Worm (Caenorhabditis elegans) whole organism, L3 larva: Measurements from ENCODE around the gene grsp-2.
"Not testable (repeated sequence)": the region's sequence is repeated elsewhere in the genome, so short reads cannot be mapped to it uniquely, and the experiment has no call there.

Source experiments
- R02D3.7 ChIP-seq: fragments of 150-350 bp; optimal IDR thresholded peaks from 2 replicates; lab custom pipeline; 2014; ENCODE audit warnings: missing biosample characterization, missing genetic modification characterization
- ZK546.5 ChIP-seq: sonication (generic microtip); optimal IDR thresholded peaks from 2 replicates; lab custom pipeline; 2017; ENCODE audit warnings: missing biosample characterization, missing genetic modification characterization
- aly-2 ChIP-seq: fragments of 150-350 bp; optimal IDR thresholded peaks from 2 replicates; lab custom pipeline; 2014; ENCODE audit warnings: missing biosample characterization, missing genetic modification characterization
- ceh-16 ChIP-seq: sonication (generic microtip); optimal IDR thresholded peaks from 2 replicates; lab custom pipeline; 2017; ENCODE audit warnings: missing biosample characterization, missing genetic modification characterization
- ceh-28 ChIP-seq: fragments of 150-350 bp; optimal IDR thresholded peaks from 2 replicates; lab custom pipeline; 2014; ENCODE audit warnings: missing biosample characterization, missing genetic modification reagents, missing genetic modification characterization
- ceh-82 ChIP-seq: fragments of 150-350 bp; optimal IDR thresholded peaks from 2 replicates; lab custom pipeline; 2014; ENCODE audit warnings: missing biosample characterization, missing genetic modification characterization
- daf-12 ChIP-seq: fragments of 150-350 bp; optimal IDR thresholded peaks from 2 replicates; lab custom pipeline; 2014; ENCODE audit warnings: missing biosample characterization, missing genetic modification reagents, missing genetic modification characterization
- egl-27 ChIP-seq: sonication (generic microtip); optimal IDR thresholded peaks from 4 replicates; lab custom pipeline; 2017; ENCODE audit warnings: missing biosample characterization, missing genetic modification reagents, missing genetic modification characterization
- elt-2 ChIP-seq: sonication (generic microtip); optimal IDR thresholded peaks from 2 replicates; lab custom pipeline; 2016; ENCODE audit warnings: missing genetic modification reagents, mild to moderate bottlenecking, missing genetic modification characterization, missing compliant biosample characterization
- eor-1 ChIP-seq, 2 experiments: fragments of 150-350 bp; optimal IDR thresholded peaks; 2 replicates each; lab custom pipeline; 2014 to 2018; ENCODE audit warnings: missing biosample characterization in 2 of 2, missing genetic modification characterization in 2 of 2
- fkh-10 ChIP-seq: sonication (generic microtip); optimal IDR thresholded peaks from 2 replicates; lab custom pipeline; 2017; ENCODE audit warnings: missing biosample characterization, missing genetic modification reagents, missing genetic modification characterization
- fos-1 ChIP-seq: fragments of 150-350 bp; optimal IDR thresholded peaks from 2 replicates; lab custom pipeline; 2014; ENCODE audit warnings: missing biosample characterization, missing genetic modification characterization
- hmg-11 ChIP-seq: sonication (generic microtip); optimal IDR thresholded peaks from 2 replicates; lab custom pipeline; 2016; ENCODE audit warnings: missing genetic modification characterization, missing compliant biosample characterization
- jun-1 ChIP-seq: fragments of 150-350 bp; optimal IDR thresholded peaks from 2 replicates; lab custom pipeline; 2014; ENCODE audit warnings: missing biosample characterization, missing genetic modification reagents, missing genetic modification characterization
- lin-15B ChIP-seq: fragments of 150-350 bp; optimal IDR thresholded peaks from 2 replicates; lab custom pipeline; 2014; ENCODE audit warnings: missing biosample characterization, missing genetic modification characterization
- lin-39 ChIP-seq: fragments of 150-350 bp; optimal IDR thresholded peaks from 2 replicates; lab custom pipeline; 2018; ENCODE audit warnings: missing biosample characterization, missing genetic modification reagents, missing genetic modification characterization
- mdl-1 ChIP-seq: fragments of 150-350 bp; optimal IDR thresholded peaks from 2 replicates; lab custom pipeline; 2014; ENCODE audit warnings: missing biosample characterization, missing genetic modification characterization
- mml-1 ChIP-seq: fragments of 150-350 bp; sonication (generic microtip); optimal IDR thresholded peaks from 3 replicates; lab custom pipeline; 2014; ENCODE audit warnings: missing biosample characterization, missing genetic modification characterization
- nfya-1 ChIP-seq: sonication (generic microtip); optimal IDR thresholded peaks from 2 replicates; lab custom pipeline; 2017; ENCODE audit warnings: missing genetic modification characterization, mild to moderate bottlenecking, missing compliant biosample characterization, antibody characterized with exemption, moderate library complexity; ENCODE audit not compliant: insufficient read depth
- nhr-11 ChIP-seq: fragments of 150-350 bp; optimal IDR thresholded peaks from 2 replicates; lab custom pipeline; 2014; ENCODE audit warnings: missing biosample characterization, missing genetic modification characterization
- nhr-23 ChIP-seq: fragments of 150-350 bp; optimal IDR thresholded peaks from 2 replicates; lab custom pipeline; 2014; ENCODE audit warnings: missing biosample characterization, missing genetic modification reagents, missing genetic modification characterization
- nhr-28 ChIP-seq: fragments of 150-350 bp; optimal IDR thresholded peaks from 2 replicates; lab custom pipeline; 2014; ENCODE audit warnings: missing biosample characterization, missing genetic modification characterization
- nhr-43 ChIP-seq: sonication (generic microtip); optimal IDR thresholded peaks from 2 replicates; lab custom pipeline; 2016; ENCODE audit warnings: mild to moderate bottlenecking, missing genetic modification characterization, missing compliant biosample characterization; ENCODE audit not compliant: poor library complexity, severe bottlenecking
- pha-4 ChIP-seq: fragments of 150-350 bp; optimal IDR thresholded peaks from 2 replicates; lab custom pipeline; 2014; ENCODE audit warnings: missing biosample characterization, missing genetic modification reagents, missing genetic modification characterization
- pqm-1 ChIP-seq: fragments of 150-350 bp; optimal IDR thresholded peaks from 2 replicates; lab custom pipeline; 2017; ENCODE audit warnings: missing biosample characterization, missing genetic modification characterization, inconsistent platforms
- skn-1 ChIP-seq: fragments of 150-350 bp; optimal IDR thresholded peaks from 2 replicates; lab custom pipeline; 2014; ENCODE audit warnings: missing biosample characterization, missing genetic modification characterization
- snpc-4 ChIP-seq: fragments of 150-350 bp; optimal IDR thresholded peaks from 2 replicates; lab custom pipeline; 2014; ENCODE audit warnings: missing biosample characterization, missing genetic modification characterization
- tbx-2 ChIP-seq: sonication (generic microtip); optimal IDR thresholded peaks from 2 replicates; lab custom pipeline; 2016; ENCODE audit warnings: mild to moderate bottlenecking, missing genetic modification characterization, missing compliant biosample characterization
- unc-39 ChIP-seq: sonication (generic microtip); optimal IDR thresholded peaks from 4 replicates; lab custom pipeline; 2017; ENCODE audit warnings: missing biosample characterization, missing genetic modification characterization
- unc-62 ChIP-seq: fragments of 150-350 bp; sonication (generic microtip); optimal IDR thresholded peaks from 4 replicates; lab custom pipeline; 2014; ENCODE audit warnings: missing biosample characterization, missing genetic modification reagents, missing genetic modification characterization
- zag-1 ChIP-seq: fragments of 150-350 bp; optimal IDR thresholded peaks from 2 replicates; lab custom pipeline; 2014; ENCODE audit warnings: missing biosample characterization, missing genetic modification characterization
- ztf-4 ChIP-seq: fragments of 150-350 bp; optimal IDR thresholded peaks from 2 replicates; lab custom pipeline; 2014; ENCODE audit warnings: missing biosample characterization, missing genetic modification characterization

grsp-2 gene

ce11 chrIV:8782172-8782571, 34.0 kb upstream of the grsp-2 start (continued):
- no peak for TF ChIP-seq pqm-1
- TF ChIP-seq elt-2 (tag; lab: Kevin White, UChicago), result peak; percentile 44

- no peak for TF ChIP-seq nfya-1
- TF ChIP-seq mdl-1 (tag; lab: Kevin White, UChicago), result no peak
- TF ChIP-seq unc-39, result no peak
- TF ChIP-seq lin-15B (tag; lab: Kevin White, UChicago), result no peak
- TF ChIP-seq nhr-43, result no peak
- no peak for TF ChIP-seq egl-27 (tag; lab: Kevin White, UChicago)
- no peak for TF ChIP-seq nhr-28 (tag; lab: Kevin White, UChicago)
- TF ChIP-seq daf-12, result no peak
- no peak for TF ChIP-seq ceh-16 (tag; lab: Kevin White, UChicago)
- peak; percentile 1 for TF ChIP-seq ceh-28 (tag; lab: Kevin White, UChicago)
- no peak for TF ChIP-seq skn-1
- no peak for TF ChIP-seq nhr-11 (tag; lab: Kevin White, UChicago)
- peak; percentile 21 for TF ChIP-seq pha-4
- TF ChIP-seq R02D3.7, result no peak
- no peak for TF ChIP-seq jun-1 (tag; lab: Kevin White, UChicago)
These were observed 31.2 kb upstream of the grsp-2 start, which contains the start of gene C33D9.13 for ce11 chrIV:8784855-8785327. TSS of gene C33D9.13 (minus strand) at chrIV:8785277.

ce11 chrIV:8786654-8787053, 29.5 kb upstream of the grsp-2 start, which contains the start of gene C33D9.8:
TSS of gene C33D9.8 (minus strand) at chrIV:8786752.
- TF ChIP-seq lin-39 (tag; lab: Kevin White, UChicago), result no peak
- no peak for TF ChIP-seq nhr-23
- no peak for TF ChIP-seq zag-1
- peak; percentile 7 for TF ChIP-seq nfya-1
- peak; percentile 30 for TF ChIP-seq pha-4

- not testable (repeated sequence) for TF ChIP-seq unc-62 (GFP tag; lab: Kevin White, UChicago); fos-1; lin-39 (tag; lab: Kevin White, UChicago)
- TF ChIP-seq, all 47 proteins: peak for 0; not testable (repeated sequence) for 47
These were observed 28.1 kb upstream of the grsp-2 start, which contains the start of gene C33D9.10 for ce11 chrIV:8788048-8788447. TSS of gene C33D9.10 (minus strand) at chrIV:8788148.

ce11 chrIV:8790144-8790543, 26.0 kb upstream of the grsp-2 start, which contains the start of gene sru-35:
TSS of gene sru-35 (minus strand) at chrIV:8790244.
- no peak for TF ChIP-seq eor-1 (tag; optimal IDR thresholded peaks at IDR 0.05; lab: Kevin White, UChicago)
- TF ChIP-seq zag-1, result no peak
- no peak for TF ChIP-seq ZK546.5 (tag; lab: Kevin White, UChicago)
- TF ChIP-seq fos-1, result no peak
- no peak for TF ChIP-seq ztf-4 (tag; lab: Kevin White, UChicago)
- no peak for TF ChIP-seq aly-2 (tag; lab: Kevin White, UChicago)
- TF ChIP-seq fkh-10, result no peak
- TF ChIP-seq pqm-1, result no peak
- TF ChIP-seq daf-12, result no peak
- TF ChIP-seq mml-1 (tag; lab: Kevin White, UChicago), result no peak
- TF ChIP-seq snpc-4 (tag; lab: Kevin White, UChicago), result no peak
- no peak for TF ChIP-seq hmg-11 (tag; lab: Kevin White, UChicago)
- TF ChIP-seq nfya-1, result no peak
- TF ChIP-seq, all 47 proteins: peak for 0

- TF ChIP-seq lin-39 (tag; lab: Kevin White, UChicago) (no peak), ceh-82 (tag; lab: Kevin White, UChicago) (no peak), tbx-2 (no peak), skn-1 (no peak), mdl-1 (tag; lab: Kevin White, UChicago) (no peak), nhr-11 (tag; lab: Kevin White, UChicago) (no peak)
- TF ChIP-seq, all 47 proteins: peak for 0
These were observed 23.3 kb upstream of the grsp-2 start, which contains the start of gene C33D9.3 for ce11 chrIV:8792808-8793207. TSS of gene C33D9.3 (minus strand) at chrIV:8792908.
